Fruit fly (Drosophila melanogaster): ENCODE measurements around the gene CG7366.

DNA sequence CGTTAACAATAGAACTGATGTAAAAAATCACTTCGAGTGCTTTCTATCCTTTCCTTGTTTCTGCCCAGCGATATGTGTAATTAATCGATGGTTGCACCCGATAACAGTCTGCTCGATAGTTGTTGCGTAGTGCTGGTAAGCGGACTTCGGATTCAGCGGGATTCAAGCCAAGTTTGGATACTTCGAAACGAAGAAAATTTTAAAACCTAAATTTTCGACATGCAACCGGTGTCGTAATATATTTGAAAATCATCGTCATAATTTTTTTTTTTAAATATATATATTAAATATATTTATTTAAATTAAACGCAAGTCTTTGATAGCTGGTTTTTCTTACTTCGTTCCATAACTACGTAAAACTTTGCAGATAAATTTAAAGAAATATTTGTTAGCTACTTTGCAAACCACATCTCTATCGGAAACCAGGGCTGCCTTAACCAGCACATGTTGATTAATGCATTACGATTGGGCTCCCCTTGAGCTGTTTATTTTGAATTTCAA, 4.4 kb downstream of the CG7366 start, which contains the start of the genes UbcE2M and Dhps:
- no peak for TF ChIP-seq ttk (optimal IDR thresholded peaks at IDR 0.05)
- no peak for TF ChIP-seq psq (optimal IDR thresholded peaks at IDR 0.05)
- TF ChIP-seq h (optimal IDR thresholded peaks at IDR 0.05), result no peak

All from Kc167 (cell line).